Fruit fly (Drosophila melanogaster): ENCODE measurements around the gene Ziz.

Ziz gene

DNA sequence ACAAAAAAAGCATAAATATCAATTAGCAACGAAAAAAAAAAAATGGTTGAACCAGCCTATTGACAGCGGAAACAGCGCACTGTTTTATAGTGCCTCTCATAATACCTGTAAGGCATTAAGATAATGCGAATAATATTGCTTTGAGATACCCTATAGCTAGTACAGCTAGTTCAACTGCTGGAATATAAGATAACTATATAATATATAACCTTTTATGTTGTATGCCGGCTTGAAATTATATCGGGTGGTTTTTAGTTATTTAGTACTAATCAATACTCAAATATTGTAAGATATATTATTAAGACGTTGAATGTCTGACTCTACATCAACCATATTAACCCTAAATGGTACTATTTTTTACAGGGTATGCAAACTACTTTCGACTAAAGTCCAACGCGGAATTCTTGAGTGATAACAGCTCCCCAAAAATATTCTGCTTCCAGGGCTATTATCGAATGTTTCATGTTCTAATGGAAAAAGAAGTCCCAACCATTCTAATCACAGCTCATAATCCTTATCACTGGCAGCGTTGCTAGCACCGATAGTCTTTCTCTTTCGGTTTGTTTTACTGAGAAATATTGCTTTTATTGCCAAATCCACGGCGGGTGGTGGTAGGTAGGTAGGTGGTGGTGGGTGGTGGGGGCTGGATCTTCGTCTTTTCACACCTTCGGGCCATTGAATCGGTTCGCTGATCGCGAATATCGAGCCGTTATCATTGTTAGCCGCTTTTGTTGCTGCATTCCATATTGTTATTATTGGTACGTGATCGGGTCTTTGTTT is 62.0 kb downstream of the Ziz start (continued):
- peak; percentile 91 for TF ChIP-seq Med (GFP tag)
- no peak for TF ChIP-seq CkIIα-i1 (GFP tag; IDR thresholded peaks at IDR 0.05)
- peak; percentile 75; the same call in 2 of the 3 replicates for TF ChIP-seq ci (GFP tag; IDR thresholded peaks at IDR 0.05)
- TF ChIP-seq salm (tag; optimal IDR thresholded peaks at IDR 0.05), result peak; percentile 28
- TF ChIP-seq CG7839 (tag; optimal IDR thresholded peaks at IDR 0.05), result peak; percentile 86
- TF ChIP-seq fu2 (GFP tag; optimal IDR thresholded peaks at IDR 0.05), result no peak
- TF ChIP-seq CG6813 (GFP tag; optimal IDR thresholded peaks at IDR 0.05), result peak; percentile 48
- TF ChIP-seq CG6791 (GFP tag; IDR thresholded peaks at IDR 0.05; ENCODE audit: partially characterized antibody), result no peak
- TF ChIP-seq al (GFP tag; IDR thresholded peaks at IDR 0.05), result peak; percentile 88
- peak; percentile 48 to 84 for TF ChIP-seq Hr51 (GFP tag; optimal IDR thresholded peaks at IDR 0.05)
- TF ChIP-seq Dad (GFP tag; optimal IDR thresholded peaks at IDR 0.05), result no peak
- TF ChIP-seq Bgb (GFP tag; IDR thresholded peaks at IDR 0.05; ENCODE audit: partially characterized antibody), result no peak
- no peak for TF ChIP-seq CG9609 (GFP tag; optimal IDR thresholded peaks at IDR 0.05)
- peak; percentile 30 for TF ChIP-seq CG10979 (tag; optimal IDR thresholded peaks at IDR 0.05)
- TF ChIP-seq pfk (GFP tag; optimal IDR thresholded peaks at IDR 0.05), result no peak
- peak; percentile 80 for TF ChIP-seq Meics (GFP tag; optimal IDR thresholded peaks at IDR 0.05)
- peak; percentile 49; the same call in 1 of the 2 replicates for TF ChIP-seq CG32772 (GFP tag; IDR thresholded peaks at IDR 0.05)
- TF ChIP-seq CG7928 (GFP tag; optimal IDR thresholded peaks at IDR 0.05), result peak; percentile 12
- peak; percentile 6 for TF ChIP-seq twi (tag; optimal IDR thresholded peaks at IDR 0.05)
- no peak for TF ChIP-seq Kr (GFP tag; optimal IDR thresholded peaks at IDR 0.05)
- TF ChIP-seq CG9876 (GFP tag; optimal IDR thresholded peaks at IDR 0.05), result no peak
- TF ChIP-seq CG11247 (GFP tag; IDR thresholded peaks at IDR 0.05), result peak; percentile 83
- TF ChIP-seq Lpt (GFP tag; optimal IDR thresholded peaks at IDR 0.05), result no peak
- no peak for TF ChIP-seq unc-4 (GFP tag; IDR thresholded peaks at IDR 0.05; ENCODE audit: partially characterized antibody)
- no peak for TF ChIP-seq jing (GFP tag; optimal IDR thresholded peaks at IDR 0.05)
- TF ChIP-seq Ravus (GFP tag; IDR thresholded peaks at IDR 0.05), result peak; percentile 83
- peak; percentile 79 for TF ChIP-seq esg (GFP tag; conservative IDR thresholded peaks at IDR 0.05)
- TF ChIP-seq CG2129 (GFP tag; IDR thresholded peaks at IDR 0.05; ENCODE audit: partially characterized antibody), result no peak
- TF ChIP-seq Dip3 (GFP tag; optimal IDR thresholded peaks at IDR 0.05), result peak; percentile 55
- TF ChIP-seq B-H1 (GFP tag; IDR thresholded peaks at IDR 0.05), result peak; percentile 71
- TF ChIP-seq CG14860 (GFP tag; IDR thresholded peaks at IDR 0.05; ENCODE audit: partially characterized antibody), result no peak
- TF ChIP-seq sr (GFP tag; IDR thresholded peaks at IDR 0.05), result peak; percentile 22; the same call in 1 of the 3 replicates
- no peak for TF ChIP-seq luna (GFP tag; optimal IDR thresholded peaks at IDR 0.05)
- peak; percentile 71 for TF ChIP-seq CG18476 (GFP tag; optimal IDR thresholded peaks at IDR 0.05)
- peak; percentile 90 for TF ChIP-seq CG3847 (GFP tag; IDR thresholded peaks at IDR 0.05)
- TF ChIP-seq CG10565 (GFP tag; optimal IDR thresholded peaks at IDR 0.05), result no peak
- no peak for TF ChIP-seq Atf3 (GFP tag; optimal IDR thresholded peaks at IDR 0.05)
- TF ChIP-seq HLH54F (GFP tag; optimal IDR thresholded peaks at IDR 0.05), result peak; percentile 62
- TF ChIP-seq NfI (GFP tag; optimal IDR thresholded peaks at IDR 0.05), result peak; percentile 70
- TF ChIP-seq disco-r (GFP tag; optimal IDR thresholded peaks at IDR 0.05), result no peak
- TF ChIP-seq CG1602 (GFP tag; optimal IDR thresholded peaks at IDR 0.05), result peak; percentile 13
- no peak for TF ChIP-seq CG30431 (GFP tag; optimal IDR thresholded peaks at IDR 0.05)
- TF ChIP-seq TFAM (GFP tag; optimal IDR thresholded peaks at IDR 0.05), result no peak
- peak; percentile 50 for TF ChIP-seq CG15011 (GFP tag; optimal IDR thresholded peaks at IDR 0.05)
- TF ChIP-seq CG10959 (GFP tag; IDR thresholded peaks at IDR 0.05), result peak; percentile 38; the same call in 1 of the 2 replicates
- TF ChIP-seq Sox100B (GFP tag; optimal IDR thresholded peaks at IDR 0.05), result peak; percentile 71
- TF ChIP-seq btn (GFP tag; optimal IDR thresholded peaks at IDR 0.05), result no peak
- peak; percentile 72 for TF ChIP-seq Fer1 (GFP tag; optimal IDR thresholded peaks at IDR 0.05)
- TF ChIP-seq ind (GFP tag; optimal IDR thresholded peaks at IDR 0.05), result no peak

Data from whole organism, embryonic.